Worm (Caenorhabditis elegans): Measurements from ENCODE around the gene eif-1.

- no peak for TF ChIP-seq nhr-76 (tag; optimal IDR thresholded peaks at IDR 0.05)
- no peak for TF ChIP-seq saeg-2 (GFP tag; IDR thresholded peaks at IDR 0.05)
- no peak for TF ChIP-seq Y48G9A.11 (GFP tag; IDR thresholded peaks at IDR 0.05)
- TF ChIP-seq mdl-1 (tag; optimal IDR thresholded peaks at IDR 0.05), result no peak
- no peak for TF ChIP-seq egl-43 (GFP tag; IDR thresholded peaks at IDR 0.05)
- TF ChIP-seq ceh-62 (tag; optimal IDR thresholded peaks at IDR 0.05), result no peak
- no peak for TF ChIP-seq dve-1 (tag; optimal IDR thresholded peaks at IDR 0.05; ENCODE audit: insufficient read depth)
- no peak for TF ChIP-seq rbr-2 (tag; optimal IDR thresholded peaks at IDR 0.05)
- TF ChIP-seq nhr-10 (tag; optimal IDR thresholded peaks at IDR 0.05), result no peak
Measured at ce11 chrII:4968863-4969262, 24.5 kb downstream of the eif-1 start, which contains the start of gene shc-2.
